Fruit fly (Drosophila melanogaster): ENCODE results near the gene SLIRP2.

The SLIRP2 gene

DNA sequence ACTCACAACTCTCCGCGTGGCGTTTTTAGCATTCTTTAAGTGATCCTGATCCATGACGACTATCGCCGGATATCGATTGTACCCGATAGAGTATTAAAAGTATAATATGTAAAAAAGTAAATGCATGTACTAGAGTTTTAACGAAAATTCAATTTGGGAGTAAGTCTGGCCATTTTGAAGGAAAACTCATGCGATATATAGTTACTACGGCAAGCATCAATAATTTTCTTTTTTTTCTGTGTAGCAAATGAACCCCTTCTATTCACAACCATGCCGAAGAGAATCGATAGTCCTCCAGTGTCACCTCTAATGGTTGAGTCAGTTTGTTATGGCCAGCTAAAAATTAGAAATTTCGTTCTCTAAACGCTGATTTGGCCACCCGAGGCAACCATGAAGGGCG, 1.8 kb downstream of the SLIRP2 start, which contains the start of the genes Sys1 and Dhod (continued):
- TF ChIP-seq CG18599 (GFP tag; optimal IDR thresholded peaks at IDR 0.05) (peak; percentile 48), CG17361 (GFP tag; IDR thresholded peaks at IDR 0.05) (peak; percentile 68; the same call in 2 of the 3 replicates), CG6654 (GFP tag; optimal IDR thresholded peaks at IDR 0.05) (no peak), row (GFP tag; IDR thresholded peaks at IDR 0.05) (peak; percentile 93), CG9437 (GFP tag; optimal IDR thresholded peaks at IDR 0.05) (peak; percentile 15), gem (tag; optimal IDR thresholded peaks at IDR 0.05) (peak; percentile 75), ERR (GFP tag; optimal IDR thresholded peaks at IDR 0.05) (peak; percentile 59), CG42726 (GFP tag; IDR thresholded peaks at IDR 0.05; ENCODE audit: partially characterized antibody) (no peak), CG13287 (GFP tag; IDR thresholded peaks at IDR 0.05; ENCODE audit: partially characterized antibody) (peak; percentile 90), Ssrp (tag; optimal IDR thresholded peaks at IDR 0.05) (peak; percentile 8), B-H1 (GFP tag; IDR thresholded peaks at IDR 0.05) (peak; percentile 35; the same call in 1 of the 3 replicates), Dip2 (GFP tag; IDR thresholded peaks at IDR 0.05) (no peak), crc (GFP tag; optimal IDR thresholded peaks at IDR 0.05) (peak; percentile 2), H15 (GFP tag; IDR thresholded peaks at IDR 0.05) (0 out of 3 replicates have a peak, but pooled peaks have one; percentile 37), CG8388 (GFP tag; optimal IDR thresholded peaks at IDR 0.05) (peak; percentile 51), CG7556 (GFP tag; optimal IDR thresholded peaks at IDR 0.05) (peak; percentile 33), Hr51 (GFP tag; optimal IDR thresholded peaks at IDR 0.05) (peak; percentile 52 to 59), CG4854 (GFP tag; optimal IDR thresholded peaks at IDR 0.05) (peak; percentile 51), CG11247 (GFP tag; IDR thresholded peaks at IDR 0.05) (peak; percentile 57; the same call in 1 of the 2 replicates), NfI (GFP tag; optimal IDR thresholded peaks at IDR 0.05) (peak; percentile 55), Vsx1 (GFP tag; optimal IDR thresholded peaks at IDR 0.05) (no peak), fu2 (GFP tag; optimal IDR thresholded peaks at IDR 0.05) (peak; percentile 63), fd3F (GFP tag; optimal IDR thresholded peaks at IDR 0.05) (peak; percentile 38), CG7372 (GFP tag; IDR thresholded peaks at IDR 0.05) (peak; percentile 27; the same call in 1 of the 2 replicates), bowl (GFP tag; IDR thresholded peaks at IDR 0.05) (no peak), wor (GFP tag; IDR thresholded peaks at IDR 0.05) (peak; percentile 27; the same call in 1 of the 2 replicates), gfzf (GFP tag; optimal IDR thresholded peaks at IDR 0.05) (peak; percentile 16), maf-S (GFP tag; optimal IDR thresholded peaks at IDR 0.05) (peak; percentile 67), CG15269 (tag; optimal IDR thresholded peaks at IDR 0.05) (peak; percentile 64), fru (optimal IDR thresholded peaks at IDR 0.05) (no peak), CG31365 (tag; optimal IDR thresholded peaks at IDR 0.05) (no peak), CG2129 (GFP tag; IDR thresholded peaks at IDR 0.05; ENCODE audit: partially characterized antibody) (peak; percentile 86), CG32532 (GFP tag; IDR thresholded peaks at IDR 0.05) (peak; percentile 76), Hr78 (GFP tag; optimal IDR thresholded peaks at IDR 0.05) (no peak), yki (optimal IDR thresholded peaks at IDR 0.05) (no peak), aop (GFP tag; IDR thresholded peaks at IDR 0.05) (no peak), CG4328 (GFP tag; optimal IDR thresholded peaks at IDR 0.05) (no peak), bsh (GFP tag; optimal IDR thresholded peaks at IDR 0.05) (peak in 1 of 2 experiments; percentile 53), Kr (GFP tag; optimal IDR thresholded peaks at IDR 0.05) (peak; percentile 10), Doc3 (GFP tag; IDR thresholded peaks at IDR 0.05; ENCODE audit: partially characterized antibody) (peak; percentile 87), br (optimal IDR thresholded peaks at IDR 0.05) (no peak), sob (GFP tag; IDR thresholded peaks at IDR 0.05) (peak; percentile 78), CG15514 (GFP tag; optimal IDR thresholded peaks at IDR 0.05) (peak; percentile 75), kni (GFP tag; optimal IDR thresholded peaks at IDR 0.05) (no peak), CG7963 (GFP tag; IDR thresholded peaks at IDR 0.05; ENCODE audit: partially characterized antibody) (peak; percentile 46; the same call in 1 of the 3 replicates), CG1602 (GFP tag; optimal IDR thresholded peaks at IDR 0.05) (peak; percentile 44), Deaf1 (tag; optimal IDR thresholded peaks at IDR 0.05) (peak; percentile 2), ind (GFP tag; optimal IDR thresholded peaks at IDR 0.05) (peak; percentile 76), CG10209 (GFP tag; optimal IDR thresholded peaks at IDR 0.05) (peak; percentile 47), ranshi (GFP tag; IDR thresholded peaks at IDR 0.05) (0 out of 2 replicates have a peak, but pooled peaks have one; percentile 35)

Data from whole organism, embryonic.